Worm (Caenorhabditis elegans) whole organism, L4 larva: Measurements from ENCODE around the gene mdt-22.

Experiments used
- lsy-2 ChIP-seq, 2 experiments: fragments of 150-350 bp in 1 of 2; sonication (generic microtip) in 1 of 2; optimal IDR thresholded peaks; 2 replicates each; lab custom pipeline; 2014 to 2017; ENCODE audit warnings: missing biosample characterization in 2 of 2, missing genetic modification characterization in 2 of 2
- nhr-237 ChIP-seq: sonication (generic microtip); optimal IDR thresholded peaks from 2 replicates; lab custom pipeline; 2017; ENCODE audit warnings: missing biosample characterization, missing genetic modification characterization
- nhr-28 ChIP-seq: fragments of 150-350 bp; optimal IDR thresholded peaks from 2 replicates; lab custom pipeline; 2014; ENCODE audit warnings: missing biosample characterization, missing genetic modification characterization
- pha-4 ChIP-seq, 2 experiments: fragments of 150-350 bp in 1 of 2; fragments of 200-800 bp in 1 of 2; sonication (Bioruptor generic) in 1 of 2; IDR thresholded peaks in 1 of 2; optimal IDR thresholded peaks in 1 of 2; 2 replicates each; pipeline versions ENCODE4 v1.3.6 to Lab custom; 2014 to 2022; ENCODE audit warnings: missing genetic modification characterization in 2 of 2, missing genetic modification reagents in 2 of 2, missing biosample characterization in 1 of 2, missing compliant biosample characterization in 1 of 2

- TF ChIP-seq nhr-28 (tag; lab: Kevin White, UChicago) (no peak), lsy-2 (tag; optimal IDR thresholded peaks at IDR 0.05; lab: Kevin White, UChicago) (no peak), nhr-237 (no peak), pha-4 (GFP tag; IDR thresholded peaks at IDR 0.05; lab: Robert Waterston, UW) (no peak), pha-4 (tag; optimal IDR thresholded peaks at IDR 0.05; lab: Kevin White, UChicago) (no peak)
These were observed 24.7 kb downstream of the mdt-22 start, which contains the start of gene appg-1 for ce11 chrII:10325615-10326232.
